Fruit fly (Drosophila melanogaster) whole organism, prepupa: ENCODE measurements around the gene CG33284.
A peak's percentile ranks its signal among the peaks of the same experiment; 100 is the strongest.

Experiments used
- Blimp-1 ChIP-seq: fragments of 200-800 bp; sonication (Bioruptor generic); optimal IDR thresholded peaks from 3 replicates; lab custom pipeline; 2017; ENCODE audit warnings: missing biosample characterization, missing genetic modification characterization, mild to moderate bottlenecking, moderate library complexity, missing genetic modification reagents
- CG10669 ChIP-seq: fragments of 200-800 bp; sonication (Bioruptor generic); optimal IDR thresholded peaks from 3 replicates; lab custom pipeline; 2018; ENCODE audit warnings: missing biosample characterization, mild to moderate bottlenecking, missing genetic modification characterization, moderate library complexity
- CG15336 ChIP-seq: fragments of 200-800 bp; sonication (Bioruptor generic); IDR thresholded peaks from 2 replicates; pipeline ENCODE4 v1.3.6; 2022; ENCODE audit warnings: missing biosample characterization, missing genetic modification characterization
- CG16779 ChIP-seq: fragments of 200-800 bp; sonication (Bioruptor generic); optimal IDR thresholded peaks from 3 replicates; lab custom pipeline; 2017; ENCODE audit warnings: missing biosample characterization, mild to moderate bottlenecking, missing genetic modification characterization
- CG31627 ChIP-seq: fragments of 200-800 bp; sonication (Bioruptor generic); optimal IDR thresholded peaks from 3 replicates; lab custom pipeline; 2016; ENCODE audit warnings: missing biosample characterization, missing genetic modification characterization
- CG32006 ChIP-seq: fragments of 200-800 bp; sonication (Bioruptor generic); optimal IDR thresholded peaks from 3 replicates; lab custom pipeline; 2017; ENCODE audit warnings: missing biosample characterization, mild to moderate bottlenecking, missing genetic modification characterization
- CG34406 ChIP-seq: fragments of 200-800 bp; sonication (Bioruptor generic); optimal IDR thresholded peaks from 3 replicates; lab custom pipeline; 2016; ENCODE audit warnings: missing biosample characterization, missing genetic modification characterization
- CG3919 ChIP-seq: fragments of 200-800 bp; sonication (Bioruptor generic); optimal IDR thresholded peaks from 3 replicates; lab custom pipeline; 2016; ENCODE audit warnings: missing biosample characterization, missing genetic modification characterization
- CG6163 ChIP-seq: fragments of 200-800 bp; sonication (Bioruptor generic); IDR thresholded peaks from 3 replicates; pipeline ENCODE4 v1.3.6; 2022; ENCODE audit warnings: missing biosample characterization, missing genetic modification characterization
- CG6808 ChIP-seq: fragments of 200-800 bp; sonication (Bioruptor generic); optimal IDR thresholded peaks from 3 replicates; lab custom pipeline; 2017; ENCODE audit warnings: missing biosample characterization, missing genetic modification characterization, mild to moderate bottlenecking, moderate library complexity, missing genetic modification reagents
- CG6854 ChIP-seq: fragments of 200-800 bp; sonication (Bioruptor generic); optimal IDR thresholded peaks from 2 replicates; lab custom pipeline; 2017; ENCODE audit warnings: missing biosample characterization, mild to moderate bottlenecking, missing genetic modification characterization
- CG7368 ChIP-seq: fragments of 200-800 bp; sonication (Bioruptor generic); optimal IDR thresholded peaks from 3 replicates; lab custom pipeline; 2016; ENCODE audit warnings: missing biosample characterization, missing genetic modification characterization
- CG8119 ChIP-seq: fragments of 200-800 bp; sonication (Bioruptor generic); IDR thresholded peaks from 3 replicates; pipeline ENCODE4 v1.3.6; 2022; ENCODE audit warnings: missing biosample characterization, missing genetic modification characterization
- CG8319 ChIP-seq: fragments of 200-800 bp; sonication (Bioruptor generic); optimal IDR thresholded peaks from 3 replicates; lab custom pipeline; 2016; ENCODE audit warnings: missing biosample characterization, missing genetic modification characterization
- CG8632 ChIP-seq: fragments of 200-800 bp; sonication (Bioruptor generic); optimal IDR thresholded peaks from 3 replicates; lab custom pipeline; 2016; ENCODE audit warnings: missing biosample characterization, missing genetic modification characterization
- Eip78C ChIP-seq: fragments of 200-800 bp; sonication (Bioruptor generic); peaks from one replicate; lab custom pipeline; 2016; ENCODE audit warnings: missing biosample characterization, missing genetic modification characterization
- Eip93F ChIP-seq: fragments of 200-800 bp; sonication (Bioruptor generic); optimal IDR thresholded peaks from 2 replicates; lab custom pipeline; 2016; ENCODE audit warnings: missing biosample characterization, mild to moderate bottlenecking, missing genetic modification characterization
- Gug ChIP-seq: fragments of 200-800 bp; sonication (Bioruptor generic); IDR thresholded peaks from 2 replicates; pipeline ENCODE4 v1.3.6; 2022; ENCODE audit warnings: missing biosample characterization, missing genetic modification characterization
- Hr38 ChIP-seq: sonication (Bioruptor generic); optimal IDR thresholded peaks from 2 replicates; lab custom pipeline; 2016; ENCODE audit warnings: missing biosample characterization, missing genetic modification characterization
- Hr4 ChIP-seq: fragments of 200-800 bp; sonication (Bioruptor generic); optimal IDR thresholded peaks from 3 replicates; lab custom pipeline; 2016; ENCODE audit warnings: missing biosample characterization, missing genetic modification characterization
- Lpt ChIP-seq: fragments of 200-800 bp; sonication (Bioruptor generic); optimal IDR thresholded peaks from 3 replicates; lab custom pipeline; 2016; ENCODE audit warnings: missing biosample characterization, missing genetic modification characterization
- Met ChIP-seq: fragments of 200-800 bp; sonication (Bioruptor generic); optimal IDR thresholded peaks from 3 replicates; lab custom pipeline; 2016; ENCODE audit warnings: missing biosample characterization, missing genetic modification characterization
- OdsH ChIP-seq: fragments of 200-800 bp; sonication (Bioruptor generic); optimal IDR thresholded peaks from 3 replicates; lab custom pipeline; 2016; ENCODE audit warnings: missing biosample characterization, missing genetic modification characterization
- Sox102F ChIP-seq: fragments of 200-800 bp; sonication (Bioruptor generic); optimal IDR thresholded peaks from 2 replicates; lab custom pipeline; 2016; ENCODE audit warnings: missing biosample characterization, mild to moderate bottlenecking, missing genetic modification characterization
- Sox14 ChIP-seq: fragments of 200-800 bp; sonication (Bioruptor generic); optimal IDR thresholded peaks from 3 replicates; lab custom pipeline; 2016; ENCODE audit warnings: missing biosample characterization, missing genetic modification characterization
- Sox15 ChIP-seq: fragments of 200-800 bp; sonication (Bioruptor generic); optimal IDR thresholded peaks from 3 replicates; lab custom pipeline; 2016; ENCODE audit warnings: missing biosample characterization, missing genetic modification characterization
- acj6 ChIP-seq: fragments of 200-800 bp; sonication (Bioruptor generic); optimal IDR thresholded peaks from 3 replicates; lab custom pipeline; 2016; ENCODE audit warnings: missing biosample characterization, missing genetic modification characterization
- dac ChIP-seq: fragments of 200-800 bp; sonication (Bioruptor generic); optimal IDR thresholded peaks from 2 replicates; lab custom pipeline; 2017; ENCODE audit warnings: missing biosample characterization, mild to moderate bottlenecking, missing genetic modification characterization
- dsx ChIP-seq: fragments of 200-800 bp; optimal IDR thresholded peaks from 3 replicates; lab custom pipeline; 2019; ENCODE audit warnings: missing biosample characterization, mild to moderate bottlenecking, missing genetic modification characterization, moderate library complexity; ENCODE audit not compliant: poor library complexity, severe bottlenecking
- eg ChIP-seq: fragments of 200-800 bp; sonication (Bioruptor generic); IDR thresholded peaks from 3 replicates; pipeline ENCODE4 v1.3.6; 2022; ENCODE audit warnings: missing biosample characterization, missing genetic modification characterization
- fd59A ChIP-seq: fragments of 200-800 bp; sonication (Bioruptor generic); optimal IDR thresholded peaks from 2 replicates; lab custom pipeline; 2017; ENCODE audit warnings: missing biosample characterization, mild to moderate bottlenecking, missing genetic modification characterization, missing genetic modification reagents
- fd85E ChIP-seq: fragments of 200-800 bp; sonication (Bioruptor generic); optimal IDR thresholded peaks from 3 replicates; lab custom pipeline; 2016; ENCODE audit warnings: missing biosample characterization, missing genetic modification characterization
- fkh ChIP-seq: fragments of 200-800 bp; sonication (Bioruptor generic); optimal IDR thresholded peaks from 3 replicates; lab custom pipeline; 2017; ENCODE audit warnings: missing biosample characterization, mild to moderate bottlenecking, missing genetic modification characterization, moderate library complexity
- lz ChIP-seq: fragments of 200-800 bp; sonication (Bioruptor generic); optimal IDR thresholded peaks from 3 replicates; lab custom pipeline; 2016; ENCODE audit warnings: missing biosample characterization, missing genetic modification characterization
- pdm3 ChIP-seq: fragments of 200-800 bp; sonication (Bioruptor generic); optimal IDR thresholded peaks from 3 replicates; lab custom pipeline; 2016; ENCODE audit warnings: missing biosample characterization, missing genetic modification characterization
- salr ChIP-seq, 2 experiments: fragments of 200-800 bp; sonication (Bioruptor generic); optimal IDR thresholded peaks; 3 replicates each; lab custom pipeline; 2016 to 2018; ENCODE audit warnings: missing biosample characterization in 2 of 2, missing genetic modification characterization in 2 of 2, mild to moderate bottlenecking in 1 of 2
- ss ChIP-seq, 2 experiments: fragments of 200-800 bp; sonication (Bioruptor generic); optimal IDR thresholded peaks; 2 replicates in 1 of 2; 3 replicates in 1 of 2; lab custom pipeline; 2017 to 2018; ENCODE audit warnings: mild to moderate bottlenecking in 2 of 2, missing biosample characterization in 2 of 2, missing genetic modification characterization in 2 of 2, moderate library complexity in 1 of 2
- svp ChIP-seq: fragments of 200-800 bp; sonication (Bioruptor generic); peaks from one replicate; lab custom pipeline; 2016; ENCODE audit warnings: missing biosample characterization, missing genetic modification characterization
- topi ChIP-seq: fragments of 200-800 bp; sonication (Bioruptor generic); optimal IDR thresholded peaks from 3 replicates; lab custom pipeline; 2016; ENCODE audit warnings: missing biosample characterization, missing genetic modification characterization
- vri ChIP-seq: fragments of 200-800 bp; sonication (Bioruptor generic); optimal IDR thresholded peaks from 3 replicates; lab custom pipeline; 2016; ENCODE audit warnings: missing biosample characterization, mild to moderate bottlenecking, missing genetic modification characterization

Gene CG33284

dm6 chr3L:21080430-21080829 is 43.1 kb upstream of the CG33284 start (continued):
- peak; percentile 65 for TF ChIP-seq CG8632 (GFP tag; lab: Kevin White, UChicago)
- TF ChIP-seq Gug (GFP tag; lab: Robert Waterston, UW), result no peak
- peak; percentile 22 for TF ChIP-seq fd59A (GFP tag; lab: Kevin White, UChicago)
- TF ChIP-seq Eip93F (GFP tag; lab: Kevin White, UChicago), result no peak
- TF ChIP-seq Lpt (GFP tag; lab: Kevin White, UChicago), result peak; percentile 71
- TF ChIP-seq CG7368 (GFP tag; lab: Kevin White, UChicago), result peak; percentile 62
- TF ChIP-seq salr (GFP tag; optimal IDR thresholded peaks at IDR 0.05; lab: Kevin White, UChicago), result no peak
- no peak for TF ChIP-seq Hr38 (GFP tag; lab: Kevin White, UChicago)
- no peak for TF ChIP-seq Sox102F
- 0 out of 3 replicates have a peak, but pooled peaks have one; percentile 52 for TF ChIP-seq CG6163
- TF ChIP-seq acj6, result peak; percentile 55
- no peak for TF ChIP-seq dsx (GFP tag; lab: Kevin White, UChicago)
- TF ChIP-seq ss (GFP tag; optimal IDR thresholded peaks at IDR 0.05; lab: Kevin White, UChicago), result no peak
- peak; percentile 72 for TF ChIP-seq svp (GFP tag; lab: Kevin White, UChicago)

- TF ChIP-seq fkh (GFP tag; lab: Kevin White, UChicago) (no peak), CG15336 (no peak), CG6163 (no peak), topi (GFP tag; lab: Kevin White, UChicago) (no peak), Sox14 (GFP tag; lab: Kevin White, UChicago) (no peak)
Observed at dm6 chr3L:21088889-21089288, 34.7 kb upstream of the CG33284 start, which contains the start of gene CG33285. CG33285 (minus strand) TSS chr3L:21088989.

- TF ChIP-seq CG32006 (GFP tag; lab: Kevin White, UChicago), result peak; percentile 30
- TF ChIP-seq dac, result no peak
- TF ChIP-seq CG8319, result no peak
- TF ChIP-seq CG8119 (GFP tag; lab: Robert Waterston, UW), result 0 out of 3 replicates have a peak, but pooled peaks have one; percentile 22
- TF ChIP-seq pdm3 (GFP tag; lab: Kevin White, UChicago), result peak; percentile 11
- peak; percentile 83 for TF ChIP-seq Eip78C (GFP tag; lab: Kevin White, UChicago)
- TF ChIP-seq eg, result 0 out of 3 replicates have a peak, but pooled peaks have one; percentile 18
- peak; percentile 16 for TF ChIP-seq Hr4
- TF ChIP-seq, all 60 proteins: peak for 6
Observed at dm6 chr3L:21090245-21090644, 33.3 kb upstream of the CG33284 start.

- no peak for TF ChIP-seq ss (GFP tag; optimal IDR thresholded peaks at IDR 0.05; lab: Kevin White, UChicago)
- no peak for TF ChIP-seq eg
- no peak for TF ChIP-seq CG6808 (GFP tag; lab: Kevin White, UChicago)
- TF ChIP-seq Eip78C (GFP tag; lab: Kevin White, UChicago), result peak; percentile 22
- no peak for TF ChIP-seq CG6163
- TF ChIP-seq CG3919 (GFP tag; lab: Kevin White, UChicago), result no peak
Observed at dm6 chr3L:21097386-21097785, 26.2 kb upstream of the CG33284 start.

- TF ChIP-seq ss (GFP tag; optimal IDR thresholded peaks at IDR 0.05; lab: Kevin White, UChicago) (peak in 1 of 2 experiments; percentile 18), fkh (GFP tag; lab: Kevin White, UChicago) (no peak), CG6854 (GFP tag; lab: Kevin White, UChicago) (peak; percentile 8)
Observed at dm6 chr3L:21098602-21099001, 25.0 kb upstream of the CG33284 start.

- TF ChIP-seq Sox15 (GFP tag; lab: Kevin White, UChicago), result peak; percentile 60
- TF ChIP-seq fd59A (GFP tag; lab: Kevin White, UChicago), result peak; percentile 58
- peak; percentile 94 for TF ChIP-seq Eip78C (GFP tag; lab: Kevin White, UChicago)
- TF ChIP-seq CG16779 (tag; lab: Kevin White, UChicago), result peak; percentile 36
- TF ChIP-seq CG8632 (GFP tag; lab: Kevin White, UChicago), result peak; percentile 42
- peak; percentile 73 for TF ChIP-seq Met (GFP tag; lab: Kevin White, UChicago)
- TF ChIP-seq Blimp-1 (GFP tag; lab: Kevin White, UChicago), result peak; percentile 30
- TF ChIP-seq pdm3 (GFP tag; lab: Kevin White, UChicago), result peak; percentile 65
- TF ChIP-seq CG6163, result no peak
- no peak for TF ChIP-seq Gug (GFP tag; lab: Robert Waterston, UW)
- TF ChIP-seq Hr38 (GFP tag; lab: Kevin White, UChicago), result no peak
- no peak for TF ChIP-seq CG15336
- peak; percentile 63 for TF ChIP-seq CG31627 (GFP tag; lab: Kevin White, UChicago)
- TF ChIP-seq eg, result no peak
- peak; percentile 75 for TF ChIP-seq topi (GFP tag; lab: Kevin White, UChicago)
- TF ChIP-seq acj6, result peak; percentile 64
- TF ChIP-seq CG34406 (GFP tag; lab: Kevin White, UChicago), result peak; percentile 53
- peak; percentile 24 for TF ChIP-seq CG7368 (GFP tag; lab: Kevin White, UChicago)
- no peak for TF ChIP-seq vri (GFP tag; lab: Kevin White, UChicago)
- TF ChIP-seq fd85E (GFP tag; lab: Kevin White, UChicago), result no peak
- peak; percentile 30 for TF ChIP-seq CG10669
- peak; percentile 78 for TF ChIP-seq lz (GFP tag; lab: Kevin White, UChicago)
- TF ChIP-seq OdsH (GFP tag; lab: Kevin White, UChicago), result peak; percentile 59
Observed at dm6 chr3L:21099019-21099447, 24.5 kb upstream of the CG33284 start.
